Fruit fly (Drosophila melanogaster): Measurements from ENCODE around the gene Pglym87.

Gene Pglym87

dm6 chr3R:12222093-12222492, 10.4 kb downstream of the Pglym87 start, which contains the start of gene Rsbp15 (continued):
- TF ChIP-seq CG8359 (GFP tag; optimal IDR thresholded peaks at IDR 0.05; ENCODE audit: borderline replicate concordance) (no peak), H15 (GFP tag; IDR thresholded peaks at IDR 0.05) (no peak), CG43689 (GFP tag; IDR thresholded peaks at IDR 0.05) (no peak), Bgb (GFP tag; IDR thresholded peaks at IDR 0.05; ENCODE audit: partially characterized antibody) (peak; percentile 72), CG2199 (GFP tag; IDR thresholded peaks at IDR 0.05) (peak; percentile 65; the same call in 2 of the 3 replicates), CG6813 (GFP tag; optimal IDR thresholded peaks at IDR 0.05) (no peak), sisA (GFP tag; IDR thresholded peaks at IDR 0.05) (0 out of 2 replicates have a peak, but pooled peaks have one; percentile 18), vnd (GFP tag; IDR thresholded peaks at IDR 0.05; ENCODE audit: partially characterized antibody) (0 out of 3 replicates have a peak, but pooled peaks have one; percentile 15), gsb (GFP tag; IDR thresholded peaks at IDR 0.05) (no peak), hkb (optimal IDR thresholded peaks at IDR 0.05) (peak; percentile 20), hkb (GFP tag; IDR thresholded peaks at IDR 0.05) (no peak), pita (GFP tag; optimal IDR thresholded peaks at IDR 0.05) (peak; percentile 31), Gsc (GFP tag; IDR thresholded peaks at IDR 0.05) (no peak), CG17186 (GFP tag; optimal IDR thresholded peaks at IDR 0.05) (no peak), gcm2 (GFP tag; optimal IDR thresholded peaks at IDR 0.05) (no peak), salm (tag; optimal IDR thresholded peaks at IDR 0.05) (no peak), Camta (GFP tag; optimal IDR thresholded peaks at IDR 0.05) (no peak), CG9876 (GFP tag; optimal IDR thresholded peaks at IDR 0.05) (no peak), HmgZ (tag; optimal IDR thresholded peaks at IDR 0.05) (peak; percentile 61), ham (GFP tag; IDR thresholded peaks at IDR 0.05) (no peak), bsh (GFP tag; optimal IDR thresholded peaks at IDR 0.05) (no peak), nau (GFP tag; optimal IDR thresholded peaks at IDR 0.05) (no peak), ase (GFP tag; IDR thresholded peaks at IDR 0.05) (peak; percentile 41; the same call in 1 of the 3 replicates), Fer2 (tag; optimal IDR thresholded peaks at IDR 0.05) (no peak), CG32532 (GFP tag; IDR thresholded peaks at IDR 0.05) (peak; percentile 6; the same call in 1 of the 2 replicates), pzg (GFP tag; optimal IDR thresholded peaks at IDR 0.05) (no peak), CHES-1-like (GFP tag; optimal IDR thresholded peaks at IDR 0.05) (no peak), CG8281 (tag; optimal IDR thresholded peaks at IDR 0.05) (no peak), HmgD (GFP tag; optimal IDR thresholded peaks at IDR 0.05) (peak; percentile 23), CG2120 (GFP tag; optimal IDR thresholded peaks at IDR 0.05) (no peak), Ets65A (GFP tag) (peak; percentile 86), Xbp1 (GFP tag; optimal IDR thresholded peaks at IDR 0.05) (peak; percentile 4), CG9932 (GFP tag; IDR thresholded peaks at IDR 0.05) (peak; percentile 47), run (tag; optimal IDR thresholded peaks at IDR 0.05) (no peak), chif (GFP tag; optimal IDR thresholded peaks at IDR 0.05) (peak in 1 of 2 experiments; percentile 15), Asciz (GFP tag; optimal IDR thresholded peaks at IDR 0.05) (no peak), CG11247 (GFP tag; IDR thresholded peaks at IDR 0.05) (peak; percentile 8; the same call in 1 of the 2 replicates), CTCF (GFP tag; optimal IDR thresholded peaks at IDR 0.05) (peak; percentile 98), sob (GFP tag; IDR thresholded peaks at IDR 0.05) (0 out of 2 replicates have a peak, but pooled peaks have one; percentile 16), ftz-f1 (GFP tag; optimal IDR thresholded peaks at IDR 0.05) (no peak), Ssrp (tag; optimal IDR thresholded peaks at IDR 0.05) (no peak), CG18011 (GFP tag; optimal IDR thresholded peaks at IDR 0.05) (no peak), NfI (GFP tag; optimal IDR thresholded peaks at IDR 0.05) (no peak), Nf-YA (GFP tag; IDR thresholded peaks at IDR 0.05) (no peak), ken (GFP tag; IDR thresholded peaks at IDR 0.05) (0 out of 3 replicates have a peak, but pooled peaks have one; percentile 16), Ptx1 (GFP tag; IDR thresholded peaks at IDR 0.05) (peak; percentile 35; the same call in 1 of the 2 replicates), Dip2 (GFP tag; IDR thresholded peaks at IDR 0.05) (peak; percentile 97), Dp (GFP tag; optimal IDR thresholded peaks at IDR 0.05) (peak; percentile 43), CG11456 (GFP tag; IDR thresholded peaks at IDR 0.05) (peak; percentile 30; the same call in 1 of the 3 replicates), phol (tag; optimal IDR thresholded peaks at IDR 0.05) (peak; percentile 13), CG6272 (GFP tag; IDR thresholded peaks at IDR 0.05) (peak; percentile 33; the same call in 1 of the 2 replicates)
